Worm (Caenorhabditis elegans): ENCODE results near the gene Y39A1A.18.

DNA sequence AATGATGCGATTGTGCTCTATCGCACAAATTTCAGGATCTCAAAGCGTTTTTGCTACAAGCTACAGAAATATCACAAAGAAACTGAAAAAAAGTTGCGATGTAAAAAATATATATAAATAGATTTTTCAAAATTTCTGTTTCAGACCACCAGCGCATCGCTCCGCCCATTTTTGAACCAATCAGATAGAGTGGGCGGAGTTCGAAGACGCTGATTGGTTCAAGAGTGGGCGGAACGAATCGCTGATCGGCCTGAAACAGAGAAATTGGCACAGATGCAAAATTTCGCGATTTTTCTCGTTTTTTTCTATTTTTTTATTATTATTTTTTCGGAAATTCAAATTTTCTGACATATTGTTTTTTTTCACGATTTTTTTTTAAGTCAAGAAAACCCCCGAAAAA is 8.5 kb upstream of the Y39A1A.18 start:
- TF ChIP-seq unc-39 (tag; optimal IDR thresholded peaks at IDR 0.05) (no peak), M03D4.4 (tag; optimal IDR thresholded peaks at IDR 0.05) (no peak), mab-5 (tag; optimal IDR thresholded peaks at IDR 0.05) (no peak), elt-3 (tag; optimal IDR thresholded peaks at IDR 0.05) (no peak), drap-1 (GFP tag; optimal IDR thresholded peaks at IDR 0.05) (no peak), snpc-4 (tag; optimal IDR thresholded peaks at IDR 0.05) (no peak), unc-62 (GFP tag; optimal IDR thresholded peaks at IDR 0.05) (no peak), sptf-1 (tag; optimal IDR thresholded peaks at IDR 0.05) (no peak), blmp-1 (tag; optimal IDR thresholded peaks at IDR 0.05) (no peak), pha-4 (tag; optimal IDR thresholded peaks at IDR 0.05) (no peak), hlh-1 (tag; optimal IDR thresholded peaks at IDR 0.05) (no peak), ces-1 (GFP tag; optimal IDR thresholded peaks at IDR 0.05) (no peak), ceh-43 (GFP tag; optimal IDR thresholded peaks at IDR 0.05) (no peak), ztf-11 (tag; optimal IDR thresholded peaks at IDR 0.05) (no peak)

Measured in whole organism, mixed stage, embryonic.